Worm (Caenorhabditis elegans) whole organism, mixed stage, embryonic: ENCODE measurements around the gene C17B7.15.

Experiments used
- M03D4.4 ChIP-seq: sonication (generic microtip); optimal IDR thresholded peaks from 2 replicates; lab custom pipeline; 2017; ENCODE audit warnings: mild to moderate bottlenecking, missing genetic modification characterization, missing compliant biosample characterization
- bed-3 ChIP-seq: fragments of 200-800 bp; sonication (Bioruptor generic); optimal IDR thresholded peaks from 3 replicates; lab custom pipeline; 2018; ENCODE audit warnings: mild to moderate bottlenecking, missing genetic modification characterization, moderate library complexity, missing compliant biosample characterization
- blmp-1 ChIP-seq: fragments of 150-350 bp; optimal IDR thresholded peaks from 2 replicates; lab custom pipeline; 2014; ENCODE audit warnings: missing biosample characterization, missing genetic modification characterization
- ceh-43 ChIP-seq: fragments of 200-800 bp; sonication (Bioruptor generic); optimal IDR thresholded peaks from 2 replicates; lab custom pipeline; 2018; ENCODE audit warnings: mild to moderate bottlenecking, missing genetic modification characterization, moderate library complexity, missing compliant biosample characterization
- ceh-83 ChIP-seq: fragments of 200-800 bp; sonication (Bioruptor generic); optimal IDR thresholded peaks from 2 replicates; lab custom pipeline; 2018; ENCODE audit warnings: mild to moderate bottlenecking, missing genetic modification characterization, missing compliant biosample characterization
- ces-1 ChIP-seq: fragments of 150-350 bp; optimal IDR thresholded peaks from 2 replicates; lab custom pipeline; 2014; ENCODE audit warnings: missing biosample characterization, missing genetic modification reagents, missing genetic modification characterization
- cnd-1 ChIP-seq: fragments of 200-800 bp; sonication (Bioruptor generic); optimal IDR thresholded peaks from 2 replicates; lab custom pipeline; 2018; ENCODE audit warnings: mild to moderate bottlenecking, missing genetic modification characterization, missing compliant biosample characterization
- drap-1 ChIP-seq: fragments of 200-800 bp; sonication (Bioruptor generic); optimal IDR thresholded peaks from 3 replicates; lab custom pipeline; 2018; ENCODE audit warnings: mild to moderate bottlenecking, missing genetic modification characterization, missing compliant biosample characterization
- elt-3 ChIP-seq: fragments of 150-350 bp; optimal IDR thresholded peaks from 2 replicates; lab custom pipeline; 2014; ENCODE audit warnings: missing biosample characterization, missing genetic modification characterization
- flh-1 ChIP-seq: fragments of 200-800 bp; sonication (Bioruptor generic); optimal IDR thresholded peaks from 2 replicates; lab custom pipeline; 2018; ENCODE audit warnings: mild to moderate bottlenecking, missing genetic modification characterization, moderate library complexity, missing compliant biosample characterization
- ham-2 ChIP-seq: fragments of 200-800 bp; sonication (Bioruptor generic); optimal IDR thresholded peaks from 2 replicates; lab custom pipeline; 2018; ENCODE audit warnings: mild to moderate bottlenecking, missing genetic modification characterization, missing compliant biosample characterization
- hlh-1 ChIP-seq: fragments of 150-350 bp; optimal IDR thresholded peaks from 2 replicates; lab custom pipeline; 2014; ENCODE audit warnings: missing biosample characterization, missing genetic modification reagents, missing genetic modification characterization
- lin-13 ChIP-seq: fragments of 150-350 bp; optimal IDR thresholded peaks from 2 replicates; lab custom pipeline; 2014; ENCODE audit warnings: missing biosample characterization, missing genetic modification characterization
- lsy-2 ChIP-seq: fragments of 150-350 bp; optimal IDR thresholded peaks from 2 replicates; lab custom pipeline; 2014; ENCODE audit warnings: missing biosample characterization, missing genetic modification characterization
- mab-5 ChIP-seq: fragments of 150-350 bp; optimal IDR thresholded peaks from 2 replicates; lab custom pipeline; 2014; ENCODE audit warnings: missing biosample characterization, missing genetic modification characterization
- mep-1 ChIP-seq: fragments of 150-350 bp; optimal IDR thresholded peaks from 2 replicates; lab custom pipeline; 2017; ENCODE audit warnings: missing biosample characterization, missing genetic modification reagents, missing genetic modification characterization, inconsistent platforms
- mls-2 ChIP-seq: sonication (generic microtip); optimal IDR thresholded peaks from 2 replicates; lab custom pipeline; 2016; ENCODE audit warnings: mild to moderate bottlenecking, missing genetic modification characterization, moderate library complexity, missing compliant biosample characterization
- nhr-12 ChIP-seq: fragments of 150-350 bp; optimal IDR thresholded peaks from 2 replicates; lab custom pipeline; 2014; ENCODE audit warnings: missing biosample characterization, missing genetic modification characterization
- nhr-2 ChIP-seq: fragments of 150-350 bp; optimal IDR thresholded peaks from 2 replicates; lab custom pipeline; 2014; ENCODE audit warnings: missing biosample characterization, missing genetic modification characterization
- nhr-237 ChIP-seq: fragments of 150-350 bp; optimal IDR thresholded peaks from 2 replicates; lab custom pipeline; 2014; ENCODE audit warnings: missing biosample characterization, missing genetic modification characterization
- nhr-28 ChIP-seq: fragments of 150-350 bp; optimal IDR thresholded peaks from 2 replicates; lab custom pipeline; 2014; ENCODE audit warnings: missing biosample characterization, missing genetic modification characterization
- nhr-76 ChIP-seq: sonication (generic microtip); optimal IDR thresholded peaks from 2 replicates; lab custom pipeline; 2017; ENCODE audit warnings: missing biosample characterization, missing genetic modification characterization
- pha-4 ChIP-seq: fragments of 150-350 bp; optimal IDR thresholded peaks from 2 replicates; lab custom pipeline; 2018; ENCODE audit warnings: missing biosample characterization, missing genetic modification reagents, missing genetic modification characterization
- sem-2 ChIP-seq: fragments of 200-800 bp; sonication (Bioruptor generic); optimal IDR thresholded peaks from 2 replicates; lab custom pipeline; 2018; ENCODE audit warnings: mild to moderate bottlenecking, missing genetic modification characterization, missing compliant biosample characterization
- sptf-1 ChIP-seq: sonication (generic microtip); optimal IDR thresholded peaks from 2 replicates; lab custom pipeline; 2017; ENCODE audit warnings: mild to moderate bottlenecking, missing genetic modification characterization, moderate library complexity, missing compliant biosample characterization
- unc-120 ChIP-seq: sonication (generic microtip); optimal IDR thresholded peaks from 2 replicates; lab custom pipeline; 2017; ENCODE audit warnings: missing genetic modification characterization, missing compliant biosample characterization; ENCODE audit not compliant: poor library complexity, severe bottlenecking
- unc-39 ChIP-seq: fragments of 150-350 bp; optimal IDR thresholded peaks from 2 replicates; lab custom pipeline; 2014; ENCODE audit warnings: missing biosample characterization, missing genetic modification characterization
- unc-62 ChIP-seq: fragments of 150-350 bp; optimal IDR thresholded peaks from 2 replicates; lab custom pipeline; 2014; ENCODE audit warnings: missing biosample characterization, missing genetic modification reagents, missing genetic modification characterization
- zip-8 ChIP-seq: fragments of 150-350 bp; optimal IDR thresholded peaks from 2 replicates; lab custom pipeline; 2014; ENCODE audit warnings: missing biosample characterization, missing genetic modification characterization
- ztf-11 ChIP-seq: fragments of 150-350 bp; optimal IDR thresholded peaks from 2 replicates; lab custom pipeline; 2014; ENCODE audit warnings: missing biosample characterization, missing genetic modification characterization

The C17B7.15 gene

DNA sequence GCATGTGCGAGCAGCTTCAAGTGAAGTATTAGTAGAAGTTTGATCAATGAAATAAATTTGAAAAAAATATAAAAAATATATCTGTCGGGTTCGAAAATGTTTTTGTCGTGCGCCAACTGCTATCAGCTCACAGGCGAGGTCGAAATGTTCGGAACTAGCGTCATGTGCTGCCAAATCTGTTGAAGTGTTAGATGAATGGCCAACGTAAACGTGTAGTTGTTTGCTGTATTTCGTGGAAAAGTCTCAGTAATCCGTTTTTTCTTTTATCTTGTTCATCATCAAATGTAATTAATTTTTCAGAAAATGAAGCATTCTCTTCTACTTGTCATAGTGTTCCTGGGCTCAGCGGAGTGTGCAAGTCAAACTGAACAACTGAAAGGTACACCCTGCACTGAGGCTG is at the start of gene C17B7.15:
Gene C17B7.15, plus strand, starts transcription at position 301 of the 400 bp plus-strand sequence.
- no peak for TF ChIP-seq ztf-11 (tag; lab: Kevin White, UChicago)
- TF ChIP-seq sem-2 (GFP tag; lab: Kevin White, UChicago) = no peak
- TF ChIP-seq flh-1 (GFP tag; lab: Kevin White, UChicago) = no peak
- TF ChIP-seq sptf-1 (tag; lab: Kevin White, UChicago) = no peak
- TF ChIP-seq mls-2 = no peak
- TF ChIP-seq lin-13 (tag; lab: Kevin White, UChicago) = no peak
- no peak for TF ChIP-seq ham-2 (GFP tag; lab: Kevin White, UChicago)
- no peak for TF ChIP-seq cnd-1 (tag; lab: Kevin White, UChicago)
- no peak for TF ChIP-seq bed-3 (GFP tag; lab: Kevin White, UChicago)
- TF ChIP-seq unc-62 (GFP tag; lab: Kevin White, UChicago) = no peak
- no peak for TF ChIP-seq mab-5 (tag; lab: Kevin White, UChicago)
- no peak for TF ChIP-seq pha-4 (tag; lab: Kevin White, UChicago)
- TF ChIP-seq ceh-83 (GFP tag; lab: Kevin White, UChicago) = no peak
- no peak for TF ChIP-seq nhr-237 (tag; lab: Kevin White, UChicago)
- TF ChIP-seq ceh-43 (GFP tag; lab: Kevin White, UChicago) = no peak
- TF ChIP-seq unc-39 (tag; lab: Kevin White, UChicago) = no peak
- no peak for TF ChIP-seq drap-1
- TF ChIP-seq nhr-12 (tag; lab: Kevin White, UChicago) = no peak
- TF ChIP-seq elt-3 (tag; lab: Kevin White, UChicago) = no peak

DNA sequence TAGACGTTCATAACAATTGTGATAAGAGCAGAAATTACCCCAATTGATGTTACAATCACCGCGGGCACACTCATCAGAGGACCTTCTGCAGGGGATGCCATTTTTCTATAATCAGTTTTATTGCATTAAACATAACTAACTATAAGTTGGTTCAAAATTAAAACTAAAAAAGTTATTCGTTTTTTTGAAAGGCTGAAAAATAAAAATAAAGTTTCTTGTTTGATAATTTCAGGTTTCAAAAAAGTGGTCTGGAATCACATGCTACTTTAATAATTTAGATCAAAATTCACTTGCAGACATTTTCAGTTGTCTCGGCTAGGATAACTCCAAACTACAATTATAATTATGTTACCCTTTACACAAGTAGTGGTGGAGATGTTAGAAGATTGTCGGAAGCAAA is 48.1 kb upstream of the C17B7.15 start, which contains the start of gene srbc-1:
Gene srbc-1, minus strand, starts transcription at position 101 of the 400 bp plus-strand sequence.
- TF ChIP-seq cnd-1 (tag; lab: Kevin White, UChicago) (no peak), mep-1 (tag; lab: Kevin White, UChicago) (no peak), blmp-1 (no peak), nhr-12 (tag; lab: Kevin White, UChicago) (no peak), hlh-1 (tag; lab: Kevin White, UChicago) (no peak), zip-8 (tag; lab: Kevin White, UChicago) (no peak), ces-1 (GFP tag; lab: Kevin White, UChicago) (no peak), pha-4 (tag; lab: Kevin White, UChicago) (no peak), nhr-28 (tag; lab: Kevin White, UChicago) (no peak), ceh-83 (GFP tag; lab: Kevin White, UChicago) (no peak), lsy-2 (tag; lab: Kevin White, UChicago) (no peak), unc-120 (tag; lab: Kevin White, UChicago) (no peak)

DNA sequence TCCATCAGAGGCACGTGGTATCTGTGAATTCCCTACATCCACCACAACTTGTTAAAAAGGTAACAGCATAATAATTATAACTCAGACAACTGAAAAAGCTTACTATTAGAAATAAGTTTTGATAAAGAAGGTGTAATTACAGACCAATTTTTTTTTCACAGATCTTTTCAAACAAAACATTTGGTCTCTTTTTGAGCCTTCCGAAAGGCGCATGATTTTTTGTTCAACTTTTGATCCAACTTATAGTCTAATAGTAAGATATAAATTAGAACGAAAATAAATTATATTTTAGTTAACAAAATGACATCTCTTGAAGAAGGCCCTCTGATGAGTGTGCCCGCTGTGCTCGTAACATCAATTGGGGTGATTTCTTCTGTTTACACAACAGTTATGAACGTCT is 41.8 kb upstream of the C17B7.15 start, which contains the start of gene srbc-3:
Gene srbc-3, plus strand, starts transcription at position 301 of the 400 bp plus-strand sequence.
- TF ChIP-seq lin-13 (tag; lab: Kevin White, UChicago) (no peak), nhr-76 (tag; lab: Kevin White, UChicago) (no peak), ztf-11 (tag; lab: Kevin White, UChicago) (no peak), unc-120 (tag; lab: Kevin White, UChicago) (no peak), sptf-1 (tag; lab: Kevin White, UChicago) (no peak), hlh-1 (tag; lab: Kevin White, UChicago) (no peak), ceh-43 (GFP tag; lab: Kevin White, UChicago) (no peak), sem-2 (GFP tag; lab: Kevin White, UChicago) (no peak), nhr-237 (tag; lab: Kevin White, UChicago) (no peak)

DNA sequence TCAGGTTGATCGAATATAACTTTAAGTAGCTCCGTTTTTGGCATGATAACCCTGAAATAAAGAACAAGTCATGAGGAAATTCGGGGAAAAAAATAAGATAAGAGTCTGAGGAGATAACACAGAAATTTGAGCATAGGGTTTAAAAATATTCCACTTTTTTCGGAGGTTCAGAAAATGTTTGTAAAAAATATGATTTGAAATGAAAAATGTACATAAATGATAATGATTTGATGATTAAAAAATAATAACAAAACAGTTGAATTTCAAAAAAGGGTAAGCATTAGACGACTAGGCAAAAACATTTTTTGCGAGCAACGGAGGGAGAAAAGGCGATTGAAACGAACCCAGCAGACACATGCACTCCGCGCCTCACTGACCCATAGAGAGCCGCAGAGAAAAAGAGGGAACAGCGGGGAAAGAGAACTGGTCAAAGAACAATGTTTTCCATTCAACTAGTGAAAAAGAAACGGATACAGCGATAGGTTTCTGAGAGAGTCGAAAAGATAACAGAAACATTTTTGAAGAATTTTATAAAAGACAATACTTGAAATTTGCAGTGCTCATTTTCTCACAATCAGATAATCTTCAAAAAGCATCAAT is 37.8 kb upstream of the C17B7.15 start, which contains the start of gene arrd-18:
Gene arrd-18, minus strand, starts transcription at position 51 of the 600 bp plus-strand sequence.
- TF ChIP-seq hlh-1 (tag; lab: Kevin White, UChicago) = peak; percentile 3
- TF ChIP-seq ces-1 (GFP tag; lab: Kevin White, UChicago) = peak; percentile 10
- no peak for TF ChIP-seq cnd-1 (tag; lab: Kevin White, UChicago)
- TF ChIP-seq, all 35 proteins: peak for 2

DNA sequence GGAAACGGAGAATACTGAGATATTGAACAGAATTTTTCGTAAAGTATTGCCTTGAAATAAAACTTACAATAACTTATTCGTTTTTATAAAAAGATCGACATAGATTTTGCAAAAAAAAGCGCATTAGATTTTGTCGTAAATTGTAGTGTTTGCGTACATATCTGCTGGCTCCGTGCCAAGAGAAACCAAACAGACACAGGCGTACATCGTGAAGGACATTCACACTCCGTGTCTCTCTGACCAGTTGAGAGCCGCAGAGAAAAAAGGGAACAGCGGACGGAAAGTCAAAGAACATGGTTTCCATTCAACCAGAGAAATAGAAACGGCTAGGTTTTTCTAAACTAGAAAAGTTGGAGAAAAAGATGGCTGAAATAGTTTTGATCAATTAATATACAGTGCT is 34.7 kb upstream of the C17B7.15 start, which contains the start of gene arrd-19:
Gene arrd-19, minus strand, starts transcription at position 209 of the 400 bp plus-strand sequence.
- TF ChIP-seq nhr-237 (tag; lab: Kevin White, UChicago) (peak; percentile 19), nhr-2 (tag; lab: Kevin White, UChicago) (no peak), zip-8 (tag; lab: Kevin White, UChicago) (no peak), hlh-1 (tag; lab: Kevin White, UChicago) (peak; percentile 49), mep-1 (tag; lab: Kevin White, UChicago) (peak; percentile 4), drap-1 (no peak), M03D4.4 (no peak)
- TF ChIP-seq, all 35 proteins: peak for 3
